Worm (Caenorhabditis elegans): Measurements from ENCODE around the gene zipt-7.2.

Gene zipt-7.2

ce11 chrX:15535190-15535636 is 27.5 kb upstream of the zipt-7.2 start:
- TF ChIP-seq drap-1 (GFP tag; optimal IDR thresholded peaks at IDR 0.05) (peak; percentile 11), unc-120 (tag; optimal IDR thresholded peaks at IDR 0.05; ENCODE audit: poor library complexity, severe bottlenecking) (peak; percentile 64), zip-8 (tag; optimal IDR thresholded peaks at IDR 0.05) (no peak), hlh-1 (tag; optimal IDR thresholded peaks at IDR 0.05) (peak; percentile 31), sptf-1 (tag; optimal IDR thresholded peaks at IDR 0.05) (peak; percentile 15), ces-1 (GFP tag; optimal IDR thresholded peaks at IDR 0.05) (peak; percentile 72)

DNA sequence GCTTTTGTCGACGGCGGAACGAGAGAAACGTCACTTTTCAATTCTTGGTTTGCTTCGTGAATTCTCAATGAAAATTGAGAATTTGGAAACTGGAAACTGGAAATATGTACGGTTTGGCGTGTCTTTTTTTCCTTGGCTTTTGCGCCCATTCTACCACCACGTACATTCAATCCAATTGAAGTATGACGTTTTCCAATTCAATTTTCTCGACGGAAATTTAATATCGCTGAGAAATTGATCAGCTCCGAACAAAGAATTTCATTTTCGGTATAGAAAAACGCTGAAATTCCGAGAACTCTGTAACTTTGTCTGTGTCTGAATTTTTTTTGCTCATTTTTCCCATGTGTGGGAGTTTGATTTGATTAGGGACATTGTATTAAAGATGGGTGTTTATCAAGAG is 25.6 kb upstream of the zipt-7.2 start:
- TF ChIP-seq ces-1 (GFP tag; optimal IDR thresholded peaks at IDR 0.05) (peak; percentile 65), sem-2 (GFP tag; optimal IDR thresholded peaks at IDR 0.05) (no peak), ceh-43 (GFP tag; optimal IDR thresholded peaks at IDR 0.05) (no peak)

DNA sequence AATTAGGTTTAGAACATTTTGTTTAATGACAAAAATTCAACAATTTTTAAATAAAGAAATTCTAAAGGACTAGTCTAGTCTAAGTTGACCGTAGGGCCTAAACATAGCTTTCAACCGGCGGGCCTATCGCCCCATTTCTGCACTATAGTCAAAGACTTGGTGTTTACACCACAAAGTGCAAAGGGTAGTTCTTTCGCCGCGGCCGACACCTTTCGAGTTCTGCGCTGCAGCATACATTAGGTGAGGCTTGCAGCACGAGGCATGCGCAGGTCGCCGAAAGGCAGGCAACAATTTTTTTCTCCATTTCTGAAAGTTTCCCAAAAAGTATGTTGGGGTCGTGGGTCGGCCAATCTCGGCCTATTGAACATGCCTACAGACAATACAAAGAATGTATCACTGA is 20.8 kb upstream of the zipt-7.2 start:
- TF ChIP-seq mab-5 (tag; optimal IDR thresholded peaks at IDR 0.05), result no peak
- no peak for TF ChIP-seq unc-120 (tag; optimal IDR thresholded peaks at IDR 0.05; ENCODE audit: poor library complexity, severe bottlenecking)
- no peak for TF ChIP-seq M03D4.4 (tag; optimal IDR thresholded peaks at IDR 0.05)
- TF ChIP-seq lin-13 (tag; optimal IDR thresholded peaks at IDR 0.05), result no peak
- no peak for TF ChIP-seq tbx-8 (GFP tag; optimal IDR thresholded peaks at IDR 0.05)
- no peak for TF ChIP-seq sem-2 (GFP tag; optimal IDR thresholded peaks at IDR 0.05)
- TF ChIP-seq pha-4 (tag; optimal IDR thresholded peaks at IDR 0.05), result no peak
- TF ChIP-seq lsy-2 (tag; optimal IDR thresholded peaks at IDR 0.05), result no peak
- no peak for TF ChIP-seq nhr-28 (tag; optimal IDR thresholded peaks at IDR 0.05)
- TF ChIP-seq hlh-1 (tag; optimal IDR thresholded peaks at IDR 0.05), result no peak
- TF ChIP-seq ceh-43 (GFP tag; optimal IDR thresholded peaks at IDR 0.05), result no peak
- no peak for TF ChIP-seq zip-8 (tag; optimal IDR thresholded peaks at IDR 0.05)
- no peak for TF ChIP-seq lin-32 (GFP tag; optimal IDR thresholded peaks at IDR 0.05)

ce11 chrX:15515798-15516197 is 8.1 kb upstream of the zipt-7.2 start:
- TF ChIP-seq unc-120 (tag; optimal IDR thresholded peaks at IDR 0.05; ENCODE audit: poor library complexity, severe bottlenecking) (peak; percentile 21), sem-2 (GFP tag; optimal IDR thresholded peaks at IDR 0.05) (peak; percentile 18), mab-5 (tag; optimal IDR thresholded peaks at IDR 0.05) (no peak), lsy-2 (tag; optimal IDR thresholded peaks at IDR 0.05) (no peak), cnd-1 (tag; optimal IDR thresholded peaks at IDR 0.05) (no peak), ham-2 (GFP tag; optimal IDR thresholded peaks at IDR 0.05) (no peak), sptf-1 (tag; optimal IDR thresholded peaks at IDR 0.05) (peak; percentile 41), M03D4.4 (tag; optimal IDR thresholded peaks at IDR 0.05) (peak; percentile 51)

- TF ChIP-seq sptf-1 (tag; optimal IDR thresholded peaks at IDR 0.05) (no peak), unc-62 (GFP tag; optimal IDR thresholded peaks at IDR 0.05) (no peak), bed-3 (GFP tag; optimal IDR thresholded peaks at IDR 0.05) (no peak), ham-2 (GFP tag; optimal IDR thresholded peaks at IDR 0.05) (no peak), mab-5 (tag; optimal IDR thresholded peaks at IDR 0.05) (no peak), M03D4.4 (tag; optimal IDR thresholded peaks at IDR 0.05) (no peak), cnd-1 (tag; optimal IDR thresholded peaks at IDR 0.05) (no peak), ceh-83 (GFP tag; optimal IDR thresholded peaks at IDR 0.05) (no peak)
Observed at ce11 chrX:15514547-15514946, 6.9 kb upstream of the zipt-7.2 start.

DNA sequence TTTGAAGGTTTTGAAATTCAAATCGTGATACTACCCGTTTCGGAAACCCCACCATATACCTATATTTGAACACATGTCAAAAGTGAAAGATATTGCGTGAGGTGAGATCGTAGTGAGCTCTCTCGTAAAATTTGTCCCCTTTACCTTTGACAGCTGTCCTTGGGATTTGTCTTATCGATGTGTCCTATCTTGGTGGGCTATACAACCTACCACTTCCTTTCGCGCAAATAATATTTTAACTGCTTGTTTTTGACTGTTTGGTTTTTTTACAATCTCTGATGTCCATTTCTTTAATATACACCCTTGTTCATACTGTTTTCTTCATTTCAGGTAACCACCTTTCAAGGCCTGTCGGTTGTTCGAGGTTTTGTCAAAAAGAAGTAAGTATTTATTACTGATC is 2.0 kb upstream of the zipt-7.2 start, which contains the start of gene eat-20:
Gene eat-20, plus strand, starts transcription at position 331 of the 400 bp plus-strand sequence.
- no peak for TF ChIP-seq snpc-4 (tag; optimal IDR thresholded peaks at IDR 0.05)

- TF ChIP-seq lin-13 (tag; optimal IDR thresholded peaks at IDR 0.05), result no peak
- no peak for TF ChIP-seq bed-3 (GFP tag; optimal IDR thresholded peaks at IDR 0.05)
- TF ChIP-seq M03D4.4 (tag; optimal IDR thresholded peaks at IDR 0.05), result no peak
- TF ChIP-seq sem-2 (GFP tag; optimal IDR thresholded peaks at IDR 0.05), result no peak
- TF ChIP-seq ceh-39 (tag; optimal IDR thresholded peaks at IDR 0.05), result no peak
- no peak for TF ChIP-seq hlh-1 (tag; optimal IDR thresholded peaks at IDR 0.05)
- no peak for TF ChIP-seq unc-62 (GFP tag; optimal IDR thresholded peaks at IDR 0.05)
Observed at ce11 chrX:15504795-15505194, 2.9 kb downstream of the zipt-7.2 start, which contains the start of gene tbh-1. Gene tbh-1, minus strand, starts transcription at chrX:15504895.

All from whole organism, mixed stage, embryonic.